Worm (Caenorhabditis elegans): Measurements from ENCODE around the gene srh-80.

DNA sequence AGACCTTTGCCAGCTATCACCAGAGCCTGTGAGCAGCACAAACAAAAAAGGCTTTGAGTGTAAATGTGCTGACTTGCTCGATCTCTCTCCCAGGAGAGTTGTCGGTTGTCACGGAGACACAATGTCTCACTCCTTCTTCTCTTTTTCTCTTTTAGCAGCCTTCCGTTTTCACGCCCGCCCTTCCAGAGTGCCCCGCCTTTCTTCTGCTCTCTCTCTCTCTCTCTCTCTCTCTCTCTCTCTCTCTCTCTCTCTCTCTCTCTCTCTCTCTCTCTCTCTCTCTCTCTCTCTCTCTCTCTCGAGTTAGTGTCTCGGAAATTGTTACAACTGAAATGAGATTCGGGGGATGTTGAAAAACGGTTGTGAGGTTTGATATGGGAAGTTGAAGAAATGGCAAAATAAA, 46.3 kb upstream of the srh-80 start:
- TF ChIP-seq aha-1 (tag) (no peak), unc-62 (GFP tag; optimal IDR thresholded peaks at IDR 0.05 in 1 of 2) (no peak), unc-62 (tag; optimal IDR thresholded peaks at IDR 0.05) (no peak), madf-5 (GFP tag; IDR thresholded peaks at IDR 0.05) (no peak), skn-1 (tag; optimal IDR thresholded peaks at IDR 0.05) (no peak), egl-27 (tag; optimal IDR thresholded peaks at IDR 0.05) (no peak), D1046.2 (GFP tag; IDR thresholded peaks at IDR 0.05) (no peak), nhr-48 (tag; optimal IDR thresholded peaks at IDR 0.05) (no peak), lin-13 (GFP tag; optimal IDR thresholded peaks at IDR 0.05) (no peak)

Measured in whole organism, L4 larva.